Fruit fly (Drosophila melanogaster) whole organism, embryonic: ENCODE results near the gene CG11902.
A peak's percentile ranks its signal among the peaks of the same experiment; 100 is the strongest.

Experiments used
- BEAF-32 ChIP-seq: fragments of 200-800 bp; sonication (Bioruptor generic); optimal IDR thresholded peaks from 3 replicates; lab custom pipeline; 2017; ENCODE audit warnings: missing biosample characterization, missing genetic modification characterization, mild to moderate bottlenecking, moderate library complexity, missing genetic modification reagents
- CG10209 ChIP-seq: fragments of 200-800 bp; sonication (Bioruptor generic); optimal IDR thresholded peaks from 3 replicates; lab custom pipeline; 2017; ENCODE audit warnings: missing biosample characterization, mild to moderate bottlenecking, missing genetic modification characterization, missing genetic modification reagents
- CG10267 ChIP-seq: fragments of 200-800 bp; sonication (Bioruptor generic); optimal IDR thresholded peaks from 2 replicates; lab custom pipeline; 2018; ENCODE audit warnings: missing biosample characterization, mild to moderate bottlenecking, missing genetic modification characterization, moderate library complexity
- CG11085 ChIP-seq: fragments of 200-800 bp; sonication (Bioruptor generic); IDR thresholded peaks from 2 replicates; pipeline ENCODE4 v1.3.6; 2022; ENCODE audit warnings: missing biosample characterization, missing genetic modification characterization
- CG11093 ChIP-seq: fragments of 200-800 bp; sonication (Bioruptor generic); IDR thresholded peaks from 3 replicates; pipeline ENCODE4 v1.3.6; 2022; ENCODE audit warnings: missing biosample characterization, missing genetic modification characterization
- CG11398 ChIP-seq: fragments of 200-800 bp; sonication (Bioruptor generic); optimal IDR thresholded peaks from 2 replicates; lab custom pipeline; 2016; ENCODE audit warnings: missing biosample characterization, missing genetic modification characterization
- CG11723 ChIP-seq: fragments of 200-800 bp; sonication (Bioruptor generic); optimal IDR thresholded peaks from 2 replicates; lab custom pipeline; 2017; ENCODE audit warnings: missing biosample characterization, mild to moderate bottlenecking, missing genetic modification characterization
- CG16779 ChIP-seq: fragments of 200-800 bp; sonication (Bioruptor generic); IDR thresholded peaks from 2 replicates; pipeline ENCODE4 v1.3.6; 2022; ENCODE audit warnings: missing biosample characterization, missing genetic modification characterization
- CG2129 ChIP-seq: fragments of 200-800 bp; sonication (Bioruptor generic); IDR thresholded peaks from 2 replicates; pipeline ENCODE4 v1.3.6; 2022; ENCODE audit warnings: missing biosample characterization, missing genetic modification characterization; ENCODE audit not compliant: partially characterized antibody
- CG32532 ChIP-seq: fragments of 200-800 bp; sonication (Bioruptor generic); IDR thresholded peaks from 2 replicates; pipeline ENCODE4 v1.3.6; 2022; ENCODE audit warnings: missing biosample characterization, missing genetic modification characterization
- CG4282 ChIP-seq: fragments of 200-800 bp; sonication (Bioruptor generic); optimal IDR thresholded peaks from 2 replicates; lab custom pipeline; 2016; ENCODE audit warnings: missing biosample characterization, missing genetic modification characterization
- Dref ChIP-seq: fragments of 200-800 bp; sonication (Bioruptor generic); IDR thresholded peaks from 2 replicates; pipeline ENCODE4 v1.3.6; 2022; ENCODE audit warnings: missing biosample characterization, missing genetic modification characterization
- Ets65A ChIP-seq: fragments of 200-800 bp; sonication (Bioruptor generic); peaks from one replicate; lab custom pipeline; 2016; ENCODE audit warnings: missing biosample characterization, missing genetic modification characterization
- Fer1 ChIP-seq: fragments of 200-800 bp; sonication (Bioruptor generic); optimal IDR thresholded peaks from 2 replicates; lab custom pipeline; 2017; ENCODE audit warnings: missing biosample characterization, mild to moderate bottlenecking, missing genetic modification characterization
- H2.0 ChIP-seq: fragments of 200-800 bp; sonication (Bioruptor generic); IDR thresholded peaks from 2 replicates; pipeline ENCODE4 v1.3.6; 2022; ENCODE audit warnings: missing biosample characterization, missing genetic modification characterization
- HHEX ChIP-seq: fragments of 200-800 bp; sonication (Bioruptor generic); optimal IDR thresholded peaks from 3 replicates; lab custom pipeline; 2017; ENCODE audit warnings: missing biosample characterization, mild to moderate bottlenecking, missing genetic modification characterization, missing genetic modification reagents
- HLHmδ ChIP-seq: fragments of 200-800 bp; sonication (Bioruptor generic); optimal IDR thresholded peaks from 2 replicates; lab custom pipeline; 2018; ENCODE audit warnings: missing biosample characterization, mild to moderate bottlenecking, missing genetic modification characterization, moderate library complexity
- Hand ChIP-seq: fragments of 200-800 bp; sonication (Bioruptor generic); optimal IDR thresholded peaks from 2 replicates; lab custom pipeline; 2017; ENCODE audit warnings: mild to moderate bottlenecking, missing biosample characterization, missing genetic modification reagents, missing genetic modification characterization
- Hmr ChIP-seq: fragments of 200-800 bp; sonication (Bioruptor generic); optimal IDR thresholded peaks from 3 replicates; lab custom pipeline; 2017; ENCODE audit warnings: mild to moderate bottlenecking, missing biosample characterization, missing genetic modification reagents, missing genetic modification characterization
- Med ChIP-seq: fragments of 200-800 bp; sonication (Bioruptor generic); peaks from one replicate; lab custom pipeline; 2016; ENCODE audit warnings: missing biosample characterization, missing genetic modification characterization, mild to moderate bottlenecking, inconsistent platforms, moderate library complexity
- Nf-YB ChIP-seq: fragments of 200-800 bp; sonication (Bioruptor generic); optimal IDR thresholded peaks from 3 replicates; lab custom pipeline; 2019; ENCODE audit warnings: missing biosample characterization, mild to moderate bottlenecking, missing genetic modification characterization, moderate library complexity
- Opbp ChIP-seq: fragments of 200-800 bp; sonication (Bioruptor generic); IDR thresholded peaks from 3 replicates; pipeline ENCODE4 v1.3.6; 2022; ENCODE audit warnings: missing biosample characterization, missing genetic modification characterization; ENCODE audit not compliant: partially characterized antibody
- Ptx1 ChIP-seq: fragments of 200-800 bp; sonication (Bioruptor generic); IDR thresholded peaks from 2 replicates; pipeline ENCODE4 v1.3.6; 2022; ENCODE audit warnings: missing biosample characterization, missing genetic modification characterization
- Sry-δ ChIP-seq: fragments of 200-800 bp; sonication (Bioruptor generic); optimal IDR thresholded peaks from 2 replicates; lab custom pipeline; 2016; ENCODE audit warnings: missing biosample characterization, missing genetic modification characterization
- YL-1 ChIP-seq: fragments of 200-800 bp; sonication (Bioruptor generic); optimal IDR thresholded peaks from 3 replicates; lab custom pipeline; 2017; ENCODE audit warnings: missing biosample characterization, mild to moderate bottlenecking, missing genetic modification characterization
- btn ChIP-seq: fragments of 200-800 bp; sonication (Bioruptor generic); optimal IDR thresholded peaks from 2 replicates; lab custom pipeline; 2016; ENCODE audit warnings: missing biosample characterization, missing genetic modification characterization
- chinmo ChIP-seq: fragments of 200-800 bp; sonication (Bioruptor generic); IDR thresholded peaks from 4 replicates; pipeline ENCODE4 v1.3.6; 2022; ENCODE audit warnings: missing biosample characterization, missing genetic modification characterization; ENCODE audit not compliant: partially characterized antibody
- croc ChIP-seq: fragments of 200-800 bp; sonication (Bioruptor generic); conservative IDR thresholded peaks from 3 replicates; pipeline ENCODE4 v1.3.6; 2022; ENCODE audit warnings: missing biosample characterization, missing genetic modification characterization
- crol ChIP-seq: fragments of 200-800 bp; sonication (Bioruptor generic); IDR thresholded peaks from 2 replicates; pipeline ENCODE4 v1.3.6; 2022; ENCODE audit warnings: missing biosample characterization, missing genetic modification characterization
- crp ChIP-seq, 2 experiments: fragments of 200-800 bp; sonication (Bioruptor generic); optimal IDR thresholded peaks; 2 replicates in 1 of 2; 3 replicates in 1 of 2; lab custom pipeline; 2017; ENCODE audit warnings: missing biosample characterization in 2 of 2, missing genetic modification characterization in 2 of 2, mild to moderate bottlenecking in 1 of 2, moderate library complexity in 1 of 2
- dm ChIP-seq: fragments of 200-800 bp; sonication (Bioruptor generic); optimal IDR thresholded peaks from 3 replicates; lab custom pipeline; 2016; ENCODE audit warnings: missing biosample characterization, missing genetic modification characterization
- fd3F ChIP-seq: fragments of 200-800 bp; sonication (Bioruptor generic); optimal IDR thresholded peaks from 2 replicates; lab custom pipeline; 2018; ENCODE audit warnings: missing biosample characterization, mild to moderate bottlenecking, missing genetic modification characterization, moderate library complexity
- grau ChIP-seq: fragments of 200-800 bp; optimal IDR thresholded peaks from 3 replicates; lab custom pipeline; 2019; ENCODE audit warnings: missing biosample characterization, mild to moderate bottlenecking, missing genetic modification characterization, moderate library complexity
- hb ChIP-seq: fragments of 200-800 bp; sonication (Bioruptor generic); IDR thresholded peaks from 3 replicates; pipeline ENCODE4 v1.3.6; 2022; ENCODE audit warnings: missing biosample characterization, missing genetic modification characterization; ENCODE audit not compliant: partially characterized antibody
- kah ChIP-seq: fragments of 200-800 bp; sonication (Bioruptor generic); optimal IDR thresholded peaks from 2 replicates; lab custom pipeline; 2018; ENCODE audit warnings: missing biosample characterization, mild to moderate bottlenecking, missing genetic modification characterization
- ken ChIP-seq: fragments of 200-800 bp; sonication (Bioruptor generic); IDR thresholded peaks from 3 replicates; pipeline ENCODE4 v1.3.6; 2022; ENCODE audit warnings: missing biosample characterization, missing genetic modification characterization
- knrl ChIP-seq: fragments of 200-800 bp; sonication (Bioruptor generic); IDR thresholded peaks from 3 replicates; pipeline ENCODE4 v1.3.6; 2022; ENCODE audit warnings: missing biosample characterization, missing genetic modification characterization; ENCODE audit not compliant: partially characterized antibody
- mam ChIP-seq: fragments of 200-800 bp; sonication (Bioruptor generic); optimal IDR thresholded peaks from 3 replicates; lab custom pipeline; 2016; ENCODE audit warnings: missing biosample characterization, missing genetic modification characterization
- odd ChIP-seq: fragments of 200-800 bp; sonication (Bioruptor generic); optimal IDR thresholded peaks from 2 replicates; lab custom pipeline; 2017; ENCODE audit warnings: missing biosample characterization, mild to moderate bottlenecking, missing genetic modification characterization
- org-1 ChIP-seq: fragments of 200-800 bp; sonication (Bioruptor generic); optimal IDR thresholded peaks from 2 replicates; lab custom pipeline; 2017; ENCODE audit warnings: missing biosample characterization, missing genetic modification characterization
- pb ChIP-seq: fragments of 200-800 bp; sonication (Bioruptor generic); optimal IDR thresholded peaks from 3 replicates; lab custom pipeline; 2016; ENCODE audit warnings: missing biosample characterization, missing genetic modification characterization
- row ChIP-seq: fragments of 200-800 bp; sonication (Bioruptor generic); IDR thresholded peaks from 3 replicates; pipeline ENCODE4 v1.3.6; 2022; ENCODE audit warnings: missing biosample characterization, missing genetic modification characterization
- run ChIP-seq: fragments of 200-800 bp; sonication (Bioruptor generic); optimal IDR thresholded peaks from 3 replicates; lab custom pipeline; 2018; ENCODE audit warnings: missing biosample characterization, mild to moderate bottlenecking, missing genetic modification characterization
- seq ChIP-seq: fragments of 200-800 bp; sonication (Bioruptor generic); IDR thresholded peaks from 2 replicates; pipeline ENCODE4 v1.3.6; 2022; ENCODE audit warnings: missing biosample characterization, missing genetic modification characterization
- sima ChIP-seq: fragments of 200-800 bp; sonication (Bioruptor generic); optimal IDR thresholded peaks from 2 replicates; lab custom pipeline; 2016; ENCODE audit warnings: missing biosample characterization, missing genetic modification characterization
- slbo ChIP-seq: fragments of 200-800 bp; sonication (Bioruptor generic); IDR thresholded peaks from 2 replicates; pipeline ENCODE4 v1.3.6; 2022; ENCODE audit warnings: missing biosample characterization, missing genetic modification characterization
- sqz ChIP-seq: fragments of 200-800 bp; sonication (Bioruptor generic); optimal IDR thresholded peaks from 3 replicates; lab custom pipeline; 2018; ENCODE audit warnings: missing biosample characterization, mild to moderate bottlenecking, missing genetic modification characterization
- tin ChIP-seq: fragments of 200-800 bp; sonication (Bioruptor generic); optimal IDR thresholded peaks from 3 replicates; lab custom pipeline; 2016; ENCODE audit warnings: missing biosample characterization, missing genetic modification characterization
- tio ChIP-seq: fragments of 200-800 bp; sonication (Bioruptor generic); optimal IDR thresholded peaks from 2 replicates; lab custom pipeline; 2017; ENCODE audit warnings: missing biosample characterization, missing genetic modification characterization, inconsistent platforms
- wek ChIP-seq: fragments of 200-800 bp; sonication (Bioruptor generic); optimal IDR thresholded peaks from 3 replicates; lab custom pipeline; 2018; ENCODE audit warnings: missing biosample characterization, mild to moderate bottlenecking, missing genetic modification characterization, moderate library complexity
- yki ChIP-seq: fragments of >200 bp; optimal IDR thresholded peaks from 3 replicates; lab custom pipeline; 2018
- zen2 ChIP-seq: fragments of 200-800 bp; sonication (Bioruptor generic); IDR thresholded peaks from 3 replicates; pipeline ENCODE4 v1.3.6; 2022; ENCODE audit warnings: missing biosample characterization, missing genetic modification characterization; ENCODE audit not compliant: partially characterized antibody

The CG11902 gene

DNA sequence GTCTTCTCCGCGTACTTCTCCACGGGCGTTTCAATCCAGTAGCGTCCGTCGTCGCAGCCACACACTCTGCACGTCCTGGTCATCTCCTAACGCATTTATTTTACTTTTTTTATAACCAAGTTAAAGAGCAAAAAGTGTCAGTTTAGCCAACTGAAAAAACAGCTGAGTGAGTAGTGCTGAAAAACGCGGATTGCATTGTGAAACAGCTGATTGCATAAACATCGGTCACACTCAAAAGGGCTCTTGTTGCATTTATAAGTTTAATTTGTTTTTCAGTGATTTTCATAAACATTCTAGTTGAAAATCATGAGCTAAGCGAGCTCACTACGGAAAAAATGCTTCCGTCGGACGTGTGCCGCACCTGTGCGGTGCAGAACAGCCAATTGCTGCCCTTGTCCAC, at the start of gene CG11902, which contains the start of gene CG10669 (continued):
- TF ChIP-seq BEAF-32 = peak; percentile 11
- TF ChIP-seq Med (GFP tag; lab: Kevin White, UChicago) = no peak
- TF ChIP-seq tin (GFP tag; lab: Kevin White, UChicago) = no peak
- TF ChIP-seq CG10267 = peak; percentile 91
- no peak for TF ChIP-seq Ptx1 (GFP tag; lab: Robert Waterston, UW)
- no peak for TF ChIP-seq seq (GFP tag; lab: Robert Waterston, UW)
- no peak for TF ChIP-seq Hand (GFP tag; lab: Kevin White, UChicago)
- peak; percentile 50; the same call in 1 of the 4 replicates for TF ChIP-seq chinmo
- peak; percentile 86 to 98 for TF ChIP-seq crp (GFP tag; optimal IDR thresholded peaks at IDR 0.05; lab: Kevin White, UChicago)
- TF ChIP-seq CG4282 (GFP tag; lab: Kevin White, UChicago) = no peak
- TF ChIP-seq tio (GFP tag; lab: Kevin White, UChicago) = no peak
- no peak for TF ChIP-seq org-1 (GFP tag; lab: Kevin White, UChicago)
- TF ChIP-seq CG11093 = no peak
- no peak for TF ChIP-seq grau
- no peak for TF ChIP-seq btn (GFP tag; lab: Kevin White, UChicago)
- TF ChIP-seq pb = no peak
- TF ChIP-seq mam (GFP tag; lab: Kevin White, UChicago) = no peak
- TF ChIP-seq dm = no peak
- TF ChIP-seq Nf-YB = no peak
- no peak for TF ChIP-seq sqz (GFP tag; lab: Kevin White, UChicago)
- TF ChIP-seq yki (lab: Kevin White, UChicago) = no peak
- no peak for TF ChIP-seq run (tag; lab: Kevin White, UChicago)
- TF ChIP-seq Fer1 (GFP tag; lab: Kevin White, UChicago) = no peak
- no peak for TF ChIP-seq Dref (GFP tag; lab: Robert Waterston, UW)
- TF ChIP-seq Hmr (GFP tag; lab: Kevin White, UChicago) = no peak
- no peak for TF ChIP-seq Opbp (GFP tag; lab: Robert Waterston, UW)
- TF ChIP-seq crol = no peak
- no peak for TF ChIP-seq CG10209 (GFP tag; lab: Kevin White, UChicago)
- no peak for TF ChIP-seq H2.0 (GFP tag; lab: Robert Waterston, UW)
- no peak for TF ChIP-seq sima
- TF ChIP-seq fd3F (GFP tag; lab: Kevin White, UChicago) = no peak
- no peak for TF ChIP-seq HHEX
- TF ChIP-seq slbo (GFP tag; lab: Robert Waterston, UW) = no peak
- TF ChIP-seq CG32532 (GFP tag; lab: Robert Waterston, UW) = no peak
- no peak for TF ChIP-seq CG11085 (GFP tag; lab: Robert Waterston, UW)
- no peak for TF ChIP-seq ken (GFP tag; lab: Robert Waterston, UW)
- TF ChIP-seq YL-1 = peak; percentile 8
- no peak for TF ChIP-seq knrl (GFP tag; lab: Robert Waterston, UW)
- no peak for TF ChIP-seq row (GFP tag; lab: Robert Waterston, UW)
- TF ChIP-seq CG2129 (GFP tag; lab: Robert Waterston, UW) = no peak
- TF ChIP-seq kah (GFP tag; lab: Kevin White, UChicago) = peak; percentile 14
- no peak for TF ChIP-seq CG11398 (GFP tag; lab: Kevin White, UChicago)
- no peak; the same call in 2 of the 3 replicates for TF ChIP-seq zen2 (GFP tag; lab: Robert Waterston, UW)
- no peak for TF ChIP-seq croc (GFP tag; lab: Robert Waterston, UW)
- no peak for TF ChIP-seq HLHmδ (GFP tag; lab: Kevin White, UChicago)
- no peak for TF ChIP-seq Ets65A (GFP tag; lab: Kevin White, UChicago)
- TF ChIP-seq hb (GFP tag; lab: Robert Waterston, UW) = no peak
- no peak for TF ChIP-seq Sry-δ (GFP tag; lab: Kevin White, UChicago)
- no peak for TF ChIP-seq CG11723
- TF ChIP-seq wek (GFP tag; lab: Kevin White, UChicago) = no peak
- no peak for TF ChIP-seq CG16779 (GFP tag; lab: Robert Waterston, UW)
- TF ChIP-seq odd = no peak
